Fruit fly (Drosophila melanogaster) whole organism, embryonic: Measurements from ENCODE around the gene LIMK1.
A peak's percentile ranks its signal among the peaks of the same experiment; 100 is the strongest.

ENCODE experiments used
- CG10462 ChIP-seq: fragments of 200-800 bp; sonication (Bioruptor generic); optimal IDR thresholded peaks from 2 replicates; lab custom pipeline; 2016; ENCODE audit warnings: missing biosample characterization, missing genetic modification characterization
- CG11085 ChIP-seq: fragments of 200-800 bp; sonication (Bioruptor generic); IDR thresholded peaks from 2 replicates; pipeline ENCODE4 v1.3.6; 2022; ENCODE audit warnings: missing biosample characterization, missing genetic modification characterization
- CG11723 ChIP-seq: fragments of 200-800 bp; sonication (Bioruptor generic); optimal IDR thresholded peaks from 2 replicates; lab custom pipeline; 2017; ENCODE audit warnings: missing biosample characterization, mild to moderate bottlenecking, missing genetic modification characterization
- CG12769 ChIP-seq: fragments of 200-800 bp; sonication (Bioruptor generic); optimal IDR thresholded peaks from 2 replicates; lab custom pipeline; 2019; ENCODE audit warnings: missing biosample characterization, mild to moderate bottlenecking, missing genetic modification characterization, moderate library complexity
- CG14860 ChIP-seq: fragments of 200-800 bp; sonication (Bioruptor generic); IDR thresholded peaks from 3 replicates; pipeline ENCODE4 v1.3.6; 2022; ENCODE audit warnings: missing biosample characterization, missing genetic modification characterization; ENCODE audit not compliant: partially characterized antibody
- CG1602 ChIP-seq: fragments of 200-800 bp; sonication (Bioruptor generic); optimal IDR thresholded peaks from 3 replicates; lab custom pipeline; 2016; ENCODE audit warnings: missing biosample characterization, missing genetic modification characterization
- CG2199 ChIP-seq: fragments of 200-800 bp; sonication (Bioruptor generic); IDR thresholded peaks from 3 replicates; pipeline ENCODE4 v1.3.6; 2022; ENCODE audit warnings: missing biosample characterization, missing genetic modification characterization
- CG31388 ChIP-seq: fragments of 200-800 bp; sonication (Bioruptor generic); optimal IDR thresholded peaks from 2 replicates; lab custom pipeline; 2016; ENCODE audit warnings: missing biosample characterization, missing genetic modification characterization
- CG3163 ChIP-seq: fragments of 200-800 bp; sonication (Bioruptor generic); optimal IDR thresholded peaks from 3 replicates; lab custom pipeline; 2016; ENCODE audit warnings: missing biosample characterization, missing genetic modification characterization
- CG3281 ChIP-seq: fragments of 200-800 bp; sonication (Bioruptor generic); optimal IDR thresholded peaks from 3 replicates; lab custom pipeline; 2017; ENCODE audit warnings: missing biosample characterization, mild to moderate bottlenecking, missing genetic modification characterization
- CG33213 ChIP-seq: fragments of 200-800 bp; sonication (Bioruptor generic); optimal IDR thresholded peaks from 3 replicates; lab custom pipeline; 2016; ENCODE audit warnings: missing biosample characterization, missing genetic modification characterization
- CG4282 ChIP-seq: fragments of 200-800 bp; sonication (Bioruptor generic); optimal IDR thresholded peaks from 2 replicates; lab custom pipeline; 2016; ENCODE audit warnings: missing biosample characterization, missing genetic modification characterization
- CG4404 ChIP-seq: fragments of 200-800 bp; sonication (Bioruptor generic); IDR thresholded peaks from 2 replicates; pipeline ENCODE4 v1.3.6; 2022; ENCODE audit warnings: missing biosample characterization, missing genetic modification characterization
- CG5245 ChIP-seq: fragments of 200-800 bp; sonication (Bioruptor generic); optimal IDR thresholded peaks from 3 replicates; lab custom pipeline; 2016; ENCODE audit warnings: missing biosample characterization, missing genetic modification characterization
- CG6683 ChIP-seq: fragments of 200-800 bp; sonication (Bioruptor generic); optimal IDR thresholded peaks from 2 replicates; lab custom pipeline; 2017; ENCODE audit warnings: missing biosample characterization, mild to moderate bottlenecking, missing genetic modification characterization, missing genetic modification reagents
- CG8765 ChIP-seq: fragments of 200-800 bp; sonication (Bioruptor generic); IDR thresholded peaks from 2 replicates; pipeline ENCODE4 v1.3.6; 2022; ENCODE audit warnings: missing biosample characterization, missing genetic modification characterization
- CG9215 ChIP-seq: fragments of 200-800 bp; sonication (Bioruptor generic); IDR thresholded peaks from 2 replicates; pipeline ENCODE4 v1.3.6; 2022; ENCODE audit warnings: missing biosample characterization, missing genetic modification characterization
- D19B ChIP-seq: fragments of 200-800 bp; sonication (Bioruptor generic); optimal IDR thresholded peaks from 2 replicates; lab custom pipeline; 2017; ENCODE audit warnings: missing biosample characterization, mild to moderate bottlenecking, missing genetic modification characterization
- Fer1 ChIP-seq: fragments of 200-800 bp; sonication (Bioruptor generic); optimal IDR thresholded peaks from 2 replicates; lab custom pipeline; 2017; ENCODE audit warnings: missing biosample characterization, mild to moderate bottlenecking, missing genetic modification characterization
- HLH3B ChIP-seq: fragments of 200-800 bp; sonication (Bioruptor generic); IDR thresholded peaks from 2 replicates; pipeline ENCODE4 v1.3.6; 2022; ENCODE audit warnings: missing biosample characterization, missing genetic modification characterization
- Hmx ChIP-seq: fragments of 200-800 bp; sonication (Bioruptor generic); optimal IDR thresholded peaks from 2 replicates; lab custom pipeline; 2016; ENCODE audit warnings: missing biosample characterization, missing genetic modification characterization
- Hr51 ChIP-seq, 2 experiments: fragments of 200-800 bp; sonication (Bioruptor generic); optimal IDR thresholded peaks; 2 replicates in 1 of 2; 3 replicates in 1 of 2; lab custom pipeline; 2016 to 2018; ENCODE audit warnings: missing biosample characterization in 2 of 2, missing genetic modification characterization in 2 of 2, mild to moderate bottlenecking in 1 of 2, moderate library complexity in 1 of 2
- Mes4 ChIP-seq: fragments of 200-800 bp; sonication (Bioruptor generic); optimal IDR thresholded peaks from 2 replicates; lab custom pipeline; 2016; ENCODE audit warnings: missing biosample characterization, missing genetic modification characterization
- Myb ChIP-seq: fragments of 200-800 bp; sonication (Bioruptor generic); optimal IDR thresholded peaks from 2 replicates; lab custom pipeline; 2016; ENCODE audit warnings: missing biosample characterization, missing genetic modification characterization
- Oaz ChIP-seq: fragments of 200-800 bp; sonication (Bioruptor generic); IDR thresholded peaks from 2 replicates; pipeline ENCODE4 v1.3.6; 2022; ENCODE audit warnings: missing biosample characterization, missing genetic modification characterization
- PHDP ChIP-seq: fragments of 200-800 bp; sonication (Bioruptor generic); optimal IDR thresholded peaks from 3 replicates; lab custom pipeline; 2018; ENCODE audit warnings: missing biosample characterization, mild to moderate bottlenecking, missing genetic modification characterization, moderate library complexity
- abd-A ChIP-seq: fragments of 200-800 bp; sonication (Bioruptor generic); optimal IDR thresholded peaks from 3 replicates; lab custom pipeline; 2019; ENCODE audit warnings: missing biosample characterization, mild to moderate bottlenecking, missing genetic modification characterization, moderate library complexity
- chif ChIP-seq, 2 experiments: fragments of 200-800 bp; sonication (Bioruptor generic); optimal IDR thresholded peaks; 3 replicates each; lab custom pipeline; 2016; ENCODE audit warnings: missing biosample characterization in 2 of 2, missing genetic modification characterization in 2 of 2
- ci ChIP-seq: fragments of 200-800 bp; sonication (Bioruptor generic); IDR thresholded peaks from 3 replicates; pipeline ENCODE4 v1.3.6; 2022; ENCODE audit warnings: missing biosample characterization, missing genetic modification characterization
- crc ChIP-seq: fragments of 200-800 bp; sonication (Bioruptor generic); optimal IDR thresholded peaks from 2 replicates; lab custom pipeline; 2016; ENCODE audit warnings: missing biosample characterization, missing genetic modification characterization
- cwo ChIP-seq: fragments of 200-800 bp; sonication (Bioruptor generic); optimal IDR thresholded peaks from 3 replicates; lab custom pipeline; 2017; ENCODE audit warnings: missing biosample characterization, missing genetic modification characterization, mild to moderate bottlenecking, moderate library complexity, missing genetic modification reagents
- danr ChIP-seq: fragments of 200-800 bp; sonication (Bioruptor generic); IDR thresholded peaks from 2 replicates; pipeline ENCODE4 v1.3.6; 2022; ENCODE audit warnings: missing biosample characterization, missing genetic modification characterization
- dimm ChIP-seq: fragments of 200-800 bp; sonication (Bioruptor generic); IDR thresholded peaks from 2 replicates; pipeline ENCODE4 v1.3.6; 2022; ENCODE audit warnings: missing biosample characterization, missing genetic modification characterization
- dpn ChIP-seq, 2 experiments: fragments of 200-800 bp; sonication (Bioruptor generic); optimal IDR thresholded peaks; 3 replicates each; lab custom pipeline; 2016; ENCODE audit warnings: missing biosample characterization in 2 of 2, missing genetic modification characterization in 2 of 2
- eve ChIP-seq, 2 experiments: fragments of >200 bp; optimal IDR thresholded peaks; 2 replicates each; lab custom pipeline; 2017; ENCODE audit warnings: missing biosample characterization in 2 of 2, missing genetic modification characterization in 2 of 2
- fd96Cb ChIP-seq: fragments of 200-800 bp; sonication (Bioruptor generic); optimal IDR thresholded peaks from 2 replicates; lab custom pipeline; 2018; ENCODE audit warnings: missing biosample characterization, mild to moderate bottlenecking, missing genetic modification characterization, moderate library complexity
- grn ChIP-seq: fragments of 200-800 bp; sonication (Bioruptor generic); optimal IDR thresholded peaks from 3 replicates; lab custom pipeline; 2017; ENCODE audit warnings: missing biosample characterization, missing genetic modification characterization
- gt ChIP-seq: fragments of 200-800 bp; sonication (Bioruptor generic); IDR thresholded peaks from 2 replicates; pipeline ENCODE4 v1.3.6; 2022; ENCODE audit warnings: missing biosample characterization, missing genetic modification characterization
- inv ChIP-seq: fragments of 200-800 bp; sonication (Bioruptor generic); IDR thresholded peaks from 2 replicates; pipeline ENCODE4 v1.3.6; 2022; ENCODE audit warnings: missing biosample characterization, missing genetic modification characterization; ENCODE audit not compliant: partially characterized antibody
- kay ChIP-seq: fragments of 200-800 bp; sonication (Bioruptor generic); optimal IDR thresholded peaks from 2 replicates; lab custom pipeline; 2016; ENCODE audit warnings: missing biosample characterization, missing genetic modification characterization
- klu ChIP-seq: fragments of 200-800 bp; sonication (Bioruptor generic); IDR thresholded peaks from 2 replicates; pipeline ENCODE4 v1.3.6; 2022; ENCODE audit warnings: missing biosample characterization, missing genetic modification characterization
- nau ChIP-seq: fragments of 200-800 bp; sonication (Bioruptor generic); optimal IDR thresholded peaks from 3 replicates; lab custom pipeline; 2017; ENCODE audit warnings: missing biosample characterization, mild to moderate bottlenecking, missing genetic modification characterization, missing genetic modification reagents
- nmo ChIP-seq: fragments of 200-800 bp; sonication (Bioruptor generic); optimal IDR thresholded peaks from 2 replicates; lab custom pipeline; 2018; ENCODE audit warnings: missing biosample characterization, mild to moderate bottlenecking, missing genetic modification characterization, moderate library complexity
- onecut ChIP-seq: fragments of 200-800 bp; sonication (Bioruptor generic); IDR thresholded peaks from 2 replicates; pipeline ENCODE4 v1.3.6; 2022; ENCODE audit warnings: missing biosample characterization, missing genetic modification characterization
- pan ChIP-seq, 4 experiments: fragments of >200 bp in 3 of 4; fragments of 200-800 bp in 1 of 4; sonication (Bioruptor generic) in 1 of 4; optimal IDR thresholded peaks in 3 of 4; IDR thresholded peaks in 1 of 4; 2 replicates each; pipeline versions ENCODE4 v1.3.6 to Lab custom; 2017 to 2022; ENCODE audit warnings: missing biosample characterization in 2 of 4, missing genetic modification characterization in 2 of 4, mixed read lengths in 1 of 4
- pfk ChIP-seq: fragments of 200-800 bp; sonication (Bioruptor generic); optimal IDR thresholded peaks from 2 replicates; lab custom pipeline; 2018; ENCODE audit warnings: missing biosample characterization, mild to moderate bottlenecking, missing genetic modification characterization, moderate library complexity
- sim ChIP-seq: fragments of 200-800 bp; sonication (Bioruptor generic); IDR thresholded peaks from 2 replicates; pipeline ENCODE4 v1.3.6; 2022; ENCODE audit warnings: missing biosample characterization, missing genetic modification characterization
- vvl ChIP-seq: fragments of 200-800 bp; sonication (Bioruptor generic); IDR thresholded peaks from 2 replicates; pipeline ENCODE4 v1.3.6; 2022; ENCODE audit warnings: missing biosample characterization, missing genetic modification characterization
- zf30C ChIP-seq: fragments of 200-800 bp; sonication (Bioruptor generic); optimal IDR thresholded peaks from 3 replicates; lab custom pipeline; 2018; ENCODE audit warnings: missing biosample characterization, mild to moderate bottlenecking, missing genetic modification characterization

LIMK1 gene

dm6 chrX:12575827-12576408 is 16.1 kb downstream of the LIMK1 start (continued):
- TF ChIP-seq pfk (peak; percentile 44), Hmx (no peak), Fer1 (GFP tag; lab: Kevin White, UChicago) (no peak), CG31388 (GFP tag; lab: Kevin White, UChicago) (no peak), fd96Cb (tag; lab: Kevin White, UChicago) (peak; percentile 80), CG12769 (tag; lab: Kevin White, UChicago) (no peak), CG5245 (GFP tag; lab: Kevin White, UChicago) (peak; percentile 34), onecut (GFP tag; lab: Robert Waterston, UW) (no peak; the same call in 1 of the 2 replicates), sim (GFP tag; lab: Robert Waterston, UW) (peak; percentile 66), abd-A (no peak), nau (GFP tag; lab: Kevin White, UChicago) (peak; percentile 25), D19B (GFP tag; lab: Kevin White, UChicago) (no peak), dpn (GFP tag; optimal IDR thresholded peaks at IDR 0.05; lab: Kevin White, UChicago) (peak; percentile 18 to 61), CG33213 (peak; percentile 12), klu (GFP tag; lab: Robert Waterston, UW) (no peak), CG14860 (GFP tag; lab: Robert Waterston, UW) (no peak), CG6683 (no peak), Mes4 (GFP tag; lab: Kevin White, UChicago) (peak; percentile 36), dimm (GFP tag; lab: Robert Waterston, UW) (peak; percentile 25; the same call in 1 of the 2 replicates), gt (GFP tag; lab: Robert Waterston, UW) (no peak), chif (GFP tag; optimal IDR thresholded peaks at IDR 0.05; lab: Kevin White, UChicago) (peak; percentile 32 to 79), PHDP (tag; lab: Kevin White, UChicago) (peak; percentile 66), CG3281 (GFP tag; lab: Kevin White, UChicago) (no peak), Oaz (no peak), CG8765 (GFP tag; lab: Robert Waterston, UW) (peak; percentile 32; the same call in 1 of the 2 replicates), ci (0 out of 3 replicates have a peak, but pooled peaks have one; percentile 45), CG2199 (GFP tag; lab: Robert Waterston, UW) (0 out of 3 replicates have a peak, but pooled peaks have one; percentile 52), Hr51 (GFP tag; optimal IDR thresholded peaks at IDR 0.05; lab: Kevin White, UChicago) (peak in 1 of 2 experiments; percentile 48), inv (GFP tag; lab: Robert Waterston, UW) (no peak), eve (GFP tag; optimal IDR thresholded peaks at IDR 0.05; lab: Kevin White, UChicago) (peak in 1 of 2 experiments; percentile 86), CG3163 (no peak), cwo (GFP tag; lab: Kevin White, UChicago) (no peak), CG9215 (0 out of 2 replicates have a peak, but pooled peaks have one; percentile 9), CG11723 (peak; percentile 47), CG11085 (GFP tag; lab: Robert Waterston, UW) (no peak), CG4282 (GFP tag; lab: Kevin White, UChicago) (peak; percentile 35), crc (no peak), Myb (GFP tag; lab: Kevin White, UChicago) (no peak), HLH3B (GFP tag; lab: Robert Waterston, UW) (no peak; the same call in 1 of the 2 replicates), vvl (GFP tag; lab: Robert Waterston, UW) (peak; percentile 66), danr (0 out of 2 replicates have a peak, but pooled peaks have one; percentile 35), CG1602 (GFP tag; lab: Kevin White, UChicago) (peak; percentile 73), nmo (GFP tag; lab: Kevin White, UChicago) (peak; percentile 88), CG4404 (GFP tag; lab: Robert Waterston, UW) (peak; percentile 67), grn (no peak), zf30C (GFP tag; lab: Kevin White, UChicago) (no peak), CG10462 (GFP tag; lab: Kevin White, UChicago) (peak; percentile 42), pan (optimal IDR thresholded peaks at IDR 0.05; lab: Kevin White, UChicago) (no peak), pan (GFP tag; optimal IDR thresholded peaks at IDR 0.05 in 1 of 2, IDR thresholded peaks at IDR 0.05 in 1 of 2) (peak in 1 of 2 experiments; percentile 48), kay (peak; percentile 32)
